Fruit fly (Drosophila melanogaster) whole organism, embryonic: ENCODE data around the gene Pgant35A.

Source experiments
- Adf1 ChIP-seq: fragments of 200-800 bp; sonication (Bioruptor generic); IDR thresholded peaks from 2 replicates; pipeline ENCODE4 v1.3.6; 2022; ENCODE audit warnings: missing biosample characterization, missing genetic modification characterization
- Bgb ChIP-seq: fragments of 200-800 bp; sonication (Bioruptor generic); IDR thresholded peaks from 2 replicates; pipeline ENCODE4 v1.3.6; 2022; ENCODE audit warnings: missing biosample characterization, missing genetic modification characterization; ENCODE audit not compliant: partially characterized antibody
- Blimp-1 ChIP-seq: fragments of 200-800 bp; sonication (Bioruptor generic); optimal IDR thresholded peaks from 3 replicates; lab custom pipeline; 2018; ENCODE audit warnings: missing biosample characterization, missing genetic modification characterization, mild to moderate bottlenecking, moderate library complexity, missing genetic modification reagents
- C15 ChIP-seq: fragments of 200-800 bp; sonication (Bioruptor generic); IDR thresholded peaks from 3 replicates; pipeline ENCODE4 v1.3.6; 2022; ENCODE audit warnings: missing biosample characterization, missing genetic modification characterization
- CG10321 ChIP-seq: fragments of 200-800 bp; sonication (Bioruptor generic); IDR thresholded peaks from 2 replicates; pipeline ENCODE4 v1.3.6; 2022; ENCODE audit warnings: missing biosample characterization, missing genetic modification characterization
- CG12769 ChIP-seq: fragments of 200-800 bp; sonication (Bioruptor generic); optimal IDR thresholded peaks from 2 replicates; lab custom pipeline; 2019; ENCODE audit warnings: missing biosample characterization, mild to moderate bottlenecking, missing genetic modification characterization, moderate library complexity
- CG1529 ChIP-seq: fragments of 200-800 bp; sonication (Bioruptor generic); optimal IDR thresholded peaks from 3 replicates; lab custom pipeline; 2018; ENCODE audit warnings: missing biosample characterization, missing genetic modification characterization
- CG15514 ChIP-seq: fragments of 200-800 bp; sonication (Bioruptor generic); optimal IDR thresholded peaks from 3 replicates; lab custom pipeline; 2017; ENCODE audit warnings: missing biosample characterization, missing genetic modification characterization, mild to moderate bottlenecking, moderate library complexity, missing genetic modification reagents
- CG17361 ChIP-seq: fragments of 200-800 bp; sonication (Bioruptor generic); IDR thresholded peaks from 3 replicates; pipeline ENCODE4 v1.3.6; 2022; ENCODE audit warnings: missing biosample characterization, missing genetic modification characterization
- CG3163 ChIP-seq: fragments of 200-800 bp; sonication (Bioruptor generic); optimal IDR thresholded peaks from 3 replicates; lab custom pipeline; 2016; ENCODE audit warnings: missing biosample characterization, missing genetic modification characterization
- CG32532 ChIP-seq: fragments of 200-800 bp; sonication (Bioruptor generic); IDR thresholded peaks from 2 replicates; pipeline ENCODE4 v1.3.6; 2022; ENCODE audit warnings: missing biosample characterization, missing genetic modification characterization
- CG32772 ChIP-seq: fragments of 200-800 bp; sonication (Bioruptor generic); IDR thresholded peaks from 2 replicates; pipeline ENCODE4 v1.3.6; 2022; ENCODE audit warnings: missing biosample characterization, missing genetic modification characterization
- CG9932 ChIP-seq: fragments of 200-800 bp; sonication (Bioruptor generic); IDR thresholded peaks from 2 replicates; pipeline ENCODE4 v1.3.6; 2022; ENCODE audit warnings: missing biosample characterization, missing genetic modification characterization
- CrebB ChIP-seq: fragments of 200-800 bp; sonication (Bioruptor generic); optimal IDR thresholded peaks from 3 replicates; lab custom pipeline; 2018; ENCODE audit warnings: missing biosample characterization, mild to moderate bottlenecking, missing genetic modification characterization
- Deaf1 ChIP-seq: fragments of 200-800 bp; optimal IDR thresholded peaks from 3 replicates; lab custom pipeline; 2019; ENCODE audit warnings: missing biosample characterization, mild to moderate bottlenecking, missing genetic modification characterization, moderate library complexity
- Doc3 ChIP-seq: fragments of 200-800 bp; sonication (Bioruptor generic); IDR thresholded peaks from 3 replicates; pipeline ENCODE4 v1.3.6; 2022; ENCODE audit warnings: missing biosample characterization, missing genetic modification characterization; ENCODE audit not compliant: partially characterized antibody
- Drgx ChIP-seq: fragments of 200-800 bp; sonication (Bioruptor generic); IDR thresholded peaks from 2 replicates; pipeline ENCODE4 v1.3.6; 2022; ENCODE audit warnings: missing biosample characterization, missing genetic modification characterization
- HLH3B ChIP-seq: fragments of 200-800 bp; sonication (Bioruptor generic); IDR thresholded peaks from 2 replicates; pipeline ENCODE4 v1.3.6; 2022; ENCODE audit warnings: missing biosample characterization, missing genetic modification characterization
- HLH4C ChIP-seq: fragments of 200-800 bp; sonication (Bioruptor generic); IDR thresholded peaks from 3 replicates; pipeline ENCODE4 v1.3.6; 2022; ENCODE audit warnings: missing biosample characterization, missing genetic modification characterization; ENCODE audit not compliant: partially characterized antibody
- Hmr ChIP-seq: fragments of 200-800 bp; sonication (Bioruptor generic); optimal IDR thresholded peaks from 3 replicates; lab custom pipeline; 2017; ENCODE audit warnings: mild to moderate bottlenecking, missing biosample characterization, missing genetic modification reagents, missing genetic modification characterization
- Mad ChIP-seq: fragments of 200-800 bp; sonication (Bioruptor generic); optimal IDR thresholded peaks from 2 replicates; lab custom pipeline; 2016; ENCODE audit warnings: missing biosample characterization, missing genetic modification characterization
- Med ChIP-seq: fragments of 200-800 bp; sonication (Bioruptor generic); peaks from one replicate; lab custom pipeline; 2016; ENCODE audit warnings: missing biosample characterization, missing genetic modification characterization, mild to moderate bottlenecking, inconsistent platforms, moderate library complexity
- Neu2 ChIP-seq: fragments of 200-800 bp; sonication (Bioruptor generic); optimal IDR thresholded peaks from 3 replicates; lab custom pipeline; 2016; ENCODE audit warnings: missing biosample characterization, missing genetic modification characterization, borderline replicate concordance
- Nf-YA ChIP-seq: fragments of 200-800 bp; sonication (Bioruptor generic); IDR thresholded peaks from 2 replicates; pipeline ENCODE4 v1.3.6; 2022; ENCODE audit warnings: missing biosample characterization, missing genetic modification characterization
- Nf-YB ChIP-seq: fragments of 200-800 bp; sonication (Bioruptor generic); optimal IDR thresholded peaks from 3 replicates; lab custom pipeline; 2019; ENCODE audit warnings: missing biosample characterization, mild to moderate bottlenecking, missing genetic modification characterization, moderate library complexity
- Scr ChIP-seq: fragments of 200-800 bp; sonication (Bioruptor generic); IDR thresholded peaks from 2 replicates; pipeline ENCODE4 v1.3.6; 2022; ENCODE audit warnings: missing biosample characterization, missing genetic modification characterization; ENCODE audit not compliant: partially characterized antibody
- Sin3A ChIP-seq: fragments of >200 bp; optimal IDR thresholded peaks from 2 replicates; lab custom pipeline; 2018
- Sry-δ ChIP-seq: fragments of 200-800 bp; sonication (Bioruptor generic); optimal IDR thresholded peaks from 2 replicates; lab custom pipeline; 2016; ENCODE audit warnings: missing biosample characterization, missing genetic modification characterization
- Trl ChIP-seq, 3 experiments: fragments of >200 bp in 2 of 3; fragments of 200-800 bp in 1 of 3; sonication (Bioruptor generic) in 1 of 3; optimal IDR thresholded peaks; 2 replicates in 1 of 3; 3 replicates in 2 of 3; lab custom pipeline; 2016 to 2017; ENCODE audit warnings: missing biosample characterization in 1 of 3, missing genetic modification characterization in 1 of 3
- Xrp1 ChIP-seq: fragments of 200-800 bp; sonication (Bioruptor generic); IDR thresholded peaks from 2 replicates; pipeline ENCODE4 v1.3.6; 2022; ENCODE audit warnings: missing biosample characterization, missing genetic modification characterization
- bowl ChIP-seq: fragments of 200-800 bp; sonication (Bioruptor generic); IDR thresholded peaks from 2 replicates; pipeline ENCODE4 v1.3.6; 2022; ENCODE audit warnings: missing biosample characterization, missing genetic modification characterization
- bsh ChIP-seq, 2 experiments: fragments of 200-800 bp; sonication (Bioruptor generic); optimal IDR thresholded peaks; 2 replicates each; lab custom pipeline; 2017 to 2018; ENCODE audit warnings: mild to moderate bottlenecking in 2 of 2, missing biosample characterization in 2 of 2, missing genetic modification characterization in 2 of 2, moderate library complexity in 1 of 2
- ci ChIP-seq: fragments of 200-800 bp; sonication (Bioruptor generic); IDR thresholded peaks from 3 replicates; pipeline ENCODE4 v1.3.6; 2022; ENCODE audit warnings: missing biosample characterization, missing genetic modification characterization
- disco-r ChIP-seq: fragments of 200-800 bp; sonication (Bioruptor generic); optimal IDR thresholded peaks from 2 replicates; lab custom pipeline; 2016; ENCODE audit warnings: missing biosample characterization, missing genetic modification characterization
- dpn ChIP-seq, 2 experiments: fragments of 200-800 bp; sonication (Bioruptor generic); optimal IDR thresholded peaks; 3 replicates each; lab custom pipeline; 2016; ENCODE audit warnings: missing biosample characterization in 2 of 2, missing genetic modification characterization in 2 of 2
- fd64A ChIP-seq: fragments of 200-800 bp; sonication (Bioruptor generic); optimal IDR thresholded peaks from 3 replicates; lab custom pipeline; 2018; ENCODE audit warnings: missing biosample characterization, mild to moderate bottlenecking, missing genetic modification characterization
- ftz-f1 ChIP-seq: fragments of 200-800 bp; sonication (Bioruptor generic); optimal IDR thresholded peaks from 2 replicates; lab custom pipeline; 2016; ENCODE audit warnings: missing biosample characterization, missing genetic modification characterization
- gcm2 ChIP-seq: fragments of 200-800 bp; sonication (Bioruptor generic); optimal IDR thresholded peaks from 2 replicates; lab custom pipeline; 2016; ENCODE audit warnings: missing biosample characterization, missing genetic modification characterization
- hkb ChIP-seq, 2 experiments: fragments of 200-800 bp in 1 of 2; fragments of >200 bp in 1 of 2; sonication (Bioruptor generic) in 1 of 2; IDR thresholded peaks in 1 of 2; optimal IDR thresholded peaks in 1 of 2; 2 replicates each; pipeline versions ENCODE4 v1.3.6 to Lab custom; 2017 to 2022; ENCODE audit warnings: missing biosample characterization in 1 of 2, missing genetic modification characterization in 1 of 2
- lbe ChIP-seq: fragments of 200-800 bp; sonication (Bioruptor generic); optimal IDR thresholded peaks from 2 replicates; lab custom pipeline; 2016; ENCODE audit warnings: missing biosample characterization, mild to moderate bottlenecking, missing genetic modification characterization
- nau ChIP-seq: fragments of 200-800 bp; sonication (Bioruptor generic); optimal IDR thresholded peaks from 3 replicates; lab custom pipeline; 2017; ENCODE audit warnings: missing biosample characterization, mild to moderate bottlenecking, missing genetic modification characterization, missing genetic modification reagents
- peb ChIP-seq: fragments of 200-800 bp; sonication (Bioruptor generic); IDR thresholded peaks from 2 replicates; pipeline ENCODE4 v1.3.6; 2022; ENCODE audit warnings: missing biosample characterization, missing genetic modification characterization
- pros ChIP-seq: fragments of 200-800 bp; sonication (Bioruptor generic); optimal IDR thresholded peaks from 3 replicates; lab custom pipeline; 2019; ENCODE audit warnings: missing biosample characterization, mild to moderate bottlenecking, missing genetic modification characterization, moderate library complexity
- sna ChIP-seq: fragments of 200-800 bp; sonication (Bioruptor generic); IDR thresholded peaks from 2 replicates; pipeline ENCODE4 v1.3.6; 2022; ENCODE audit warnings: missing biosample characterization, missing genetic modification characterization; ENCODE audit not compliant: partially characterized antibody
- so ChIP-seq: fragments of 200-800 bp; sonication (Bioruptor generic); IDR thresholded peaks from 3 replicates; pipeline ENCODE4 v1.3.6; 2022; ENCODE audit warnings: missing biosample characterization, missing genetic modification characterization
- sug ChIP-seq: fragments of 200-800 bp; optimal IDR thresholded peaks from 2 replicates; lab custom pipeline; 2019; ENCODE audit warnings: missing biosample characterization, mild to moderate bottlenecking, missing genetic modification characterization, moderate library complexity
- tna ChIP-seq: fragments of 200-800 bp; sonication (Bioruptor generic); IDR thresholded peaks from 2 replicates; pipeline ENCODE4 v1.3.6; 2022; ENCODE audit warnings: missing biosample characterization, missing genetic modification characterization; ENCODE audit not compliant: partially characterized antibody

Pgant35A gene

dm6 chr2L:14409428-14409933 lies 50.4 kb downstream of the Pgant35A start, which contains the start of gene elB (continued):
- TF ChIP-seq sug (peak; percentile 5), peb (GFP tag; lab: Robert Waterston, UW) (0 out of 2 replicates have a peak, but pooled peaks have one; percentile 13), C15 (GFP tag; lab: Robert Waterston, UW) (0 out of 3 replicates have a peak, but pooled peaks have one; percentile 10), CG10321 (GFP tag; lab: Robert Waterston, UW) (0 out of 2 replicates have a peak, but pooled peaks have one; percentile 6), Adf1 (GFP tag; lab: Robert Waterston, UW) (peak; percentile 69; the same call in 1 of the 2 replicates), Hmr (GFP tag; lab: Kevin White, UChicago) (peak; percentile 0), nau (GFP tag; lab: Kevin White, UChicago) (peak; percentile 23), ftz-f1 (GFP tag; lab: Kevin White, UChicago) (peak; percentile 76), CG32532 (GFP tag; lab: Robert Waterston, UW) (peak; percentile 80; the same call in 1 of the 2 replicates), CG32772 (GFP tag; lab: Robert Waterston, UW) (no peak), hkb (optimal IDR thresholded peaks at IDR 0.05; lab: Kevin White, UChicago) (no peak), hkb (GFP tag; IDR thresholded peaks at IDR 0.05; lab: Robert Waterston, UW) (peak; percentile 56), so (GFP tag; lab: Robert Waterston, UW) (peak; percentile 43; the same call in 1 of the 3 replicates), CG17361 (GFP tag; lab: Robert Waterston, UW) (no peak), Trl (optimal IDR thresholded peaks at IDR 0.05; lab: Kevin White, UChicago) (peak; percentile 98 to 100), Trl (GFP tag; optimal IDR thresholded peaks at IDR 0.05; lab: Kevin White, UChicago) (peak; percentile 88), CG12769 (tag; lab: Kevin White, UChicago) (no peak), Sin3A (lab: Kevin White, UChicago) (no peak), bsh (GFP tag; optimal IDR thresholded peaks at IDR 0.05; lab: Kevin White, UChicago) (peak in 1 of 2 experiments; percentile 12), Blimp-1 (GFP tag; lab: Kevin White, UChicago) (peak; percentile 95), bowl (0 out of 2 replicates have a peak, but pooled peaks have one; percentile 13), Xrp1 (GFP tag; lab: Robert Waterston, UW) (peak; percentile 45; the same call in 1 of the 2 replicates), CG9932 (GFP tag; lab: Robert Waterston, UW) (peak; percentile 39; the same call in 1 of the 2 replicates), tna (GFP tag; lab: Robert Waterston, UW) (0 out of 2 replicates have a peak, but pooled peaks have one; percentile 37), Deaf1 (tag; lab: Kevin White, UChicago) (peak; percentile 75), Bgb (GFP tag; lab: Robert Waterston, UW) (peak; percentile 40; the same call in 1 of the 2 replicates), dpn (GFP tag; optimal IDR thresholded peaks at IDR 0.05; lab: Kevin White, UChicago) (no peak), Mad (GFP tag; lab: Kevin White, UChicago) (no peak), gcm2 (no peak), pros (GFP tag; lab: Kevin White, UChicago) (peak; percentile 8), Scr (GFP tag; lab: Robert Waterston, UW) (peak; percentile 52), CrebB (tag; lab: Kevin White, UChicago) (peak; percentile 13), ci (peak; percentile 66; the same call in 2 of the 3 replicates), Doc3 (GFP tag; lab: Robert Waterston, UW) (peak; percentile 51; the same call in 2 of the 3 replicates), fd64A (GFP tag; lab: Kevin White, UChicago) (no peak), Nf-YA (GFP tag; lab: Robert Waterston, UW) (peak; percentile 28; the same call in 1 of the 2 replicates), disco-r (GFP tag; lab: Kevin White, UChicago) (peak; percentile 9), CG3163 (GFP tag; lab: Kevin White, UChicago) (peak; percentile 77), Sry-δ (no peak), HLH3B (GFP tag; lab: Robert Waterston, UW) (peak; percentile 13; the same call in 1 of the 2 replicates), Neu2 (no peak), HLH4C (GFP tag; lab: Robert Waterston, UW) (0 out of 3 replicates have a peak, but pooled peaks have one; percentile 41), lbe (peak; percentile 67), CG15514 (GFP tag; lab: Kevin White, UChicago) (peak; percentile 13), Drgx (GFP tag; lab: Robert Waterston, UW) (peak; percentile 68), sna (GFP tag; lab: Robert Waterston, UW) (peak; percentile 70), CG1529 (GFP tag; lab: Kevin White, UChicago) (no peak), Med (GFP tag; lab: Kevin White, UChicago) (peak; percentile 77), Nf-YB (peak; percentile 74)
